Worm (Caenorhabditis elegans): Measurements from ENCODE around the gene F55G11.6.

- TF ChIP-seq Y48G9A.11 (GFP tag; IDR thresholded peaks at IDR 0.05): no peak
- TF ChIP-seq pha-4 (GFP tag; IDR thresholded peaks at IDR 0.05): no peak
- no peak for TF ChIP-seq pha-4 (tag; optimal IDR thresholded peaks at IDR 0.05)
- no peak for TF ChIP-seq lin-13 (GFP tag; optimal IDR thresholded peaks at IDR 0.05)
- no peak for TF ChIP-seq lir-3 (tag; optimal IDR thresholded peaks at IDR 0.05)
- no peak for TF ChIP-seq pqm-1 (tag; optimal IDR thresholded peaks at IDR 0.05)
- TF ChIP-seq unc-130 (GFP tag; optimal IDR thresholded peaks at IDR 0.05): no peak
- no peak for TF ChIP-seq ZK546.5 (tag; optimal IDR thresholded peaks at IDR 0.05)
Observed at ce11 chrIV:12967303-12967702, 9.5 kb downstream of the F55G11.6 start.

Measured in whole organism, L4 larva.